Fruit fly (Drosophila melanogaster) whole organism, prepupa: Measurements from ENCODE around the gene Ca-beta.

Source experiments
- Blimp-1 ChIP-seq: fragments of 200-800 bp; sonication (Bioruptor generic); optimal IDR thresholded peaks from 3 replicates; lab custom pipeline; 2017; ENCODE audit warnings: missing biosample characterization, missing genetic modification characterization, mild to moderate bottlenecking, moderate library complexity, missing genetic modification reagents
- CG11294 ChIP-seq: fragments of 200-800 bp; sonication (Bioruptor generic); IDR thresholded peaks from 2 replicates; pipeline ENCODE4 v1.3.6; 2022; ENCODE audit warnings: missing biosample characterization, missing genetic modification characterization
- CG11902 ChIP-seq: fragments of 200-800 bp; sonication (Bioruptor generic); optimal IDR thresholded peaks from 3 replicates; lab custom pipeline; 2016; ENCODE audit warnings: missing biosample characterization, missing genetic modification characterization
- CG15336 ChIP-seq: fragments of 200-800 bp; sonication (Bioruptor generic); IDR thresholded peaks from 2 replicates; pipeline ENCODE4 v1.3.6; 2022; ENCODE audit warnings: missing biosample characterization, missing genetic modification characterization
- CG1621 ChIP-seq: fragments of 200-800 bp; sonication (Bioruptor generic); optimal IDR thresholded peaks from 3 replicates; lab custom pipeline; 2018; ENCODE audit warnings: missing biosample characterization, mild to moderate bottlenecking, missing genetic modification characterization
- CG31627 ChIP-seq: fragments of 200-800 bp; sonication (Bioruptor generic); optimal IDR thresholded peaks from 3 replicates; lab custom pipeline; 2016; ENCODE audit warnings: missing biosample characterization, missing genetic modification characterization
- CG32006 ChIP-seq: fragments of 200-800 bp; sonication (Bioruptor generic); optimal IDR thresholded peaks from 3 replicates; lab custom pipeline; 2017; ENCODE audit warnings: missing biosample characterization, mild to moderate bottlenecking, missing genetic modification characterization
- CG34406 ChIP-seq: fragments of 200-800 bp; sonication (Bioruptor generic); optimal IDR thresholded peaks from 3 replicates; lab custom pipeline; 2016; ENCODE audit warnings: missing biosample characterization, missing genetic modification characterization
- CG3919 ChIP-seq: fragments of 200-800 bp; sonication (Bioruptor generic); optimal IDR thresholded peaks from 3 replicates; lab custom pipeline; 2016; ENCODE audit warnings: missing biosample characterization, missing genetic modification characterization
- CG4318 ChIP-seq: fragments of 200-800 bp; sonication (Bioruptor generic); optimal IDR thresholded peaks from 3 replicates; lab custom pipeline; 2017; ENCODE audit warnings: missing biosample characterization, mild to moderate bottlenecking, missing genetic modification characterization
- CG6163 ChIP-seq: fragments of 200-800 bp; sonication (Bioruptor generic); IDR thresholded peaks from 3 replicates; pipeline ENCODE4 v1.3.6; 2022; ENCODE audit warnings: missing biosample characterization, missing genetic modification characterization
- CG6792 ChIP-seq: fragments of 200-800 bp; sonication (Bioruptor generic); optimal IDR thresholded peaks from 3 replicates; lab custom pipeline; 2016; ENCODE audit warnings: missing biosample characterization, missing genetic modification characterization
- CG6808 ChIP-seq: fragments of 200-800 bp; sonication (Bioruptor generic); optimal IDR thresholded peaks from 3 replicates; lab custom pipeline; 2017; ENCODE audit warnings: missing biosample characterization, missing genetic modification characterization, mild to moderate bottlenecking, moderate library complexity, missing genetic modification reagents
- CG6854 ChIP-seq: fragments of 200-800 bp; sonication (Bioruptor generic); optimal IDR thresholded peaks from 2 replicates; lab custom pipeline; 2017; ENCODE audit warnings: missing biosample characterization, mild to moderate bottlenecking, missing genetic modification characterization
- CG8119 ChIP-seq: fragments of 200-800 bp; sonication (Bioruptor generic); IDR thresholded peaks from 3 replicates; pipeline ENCODE4 v1.3.6; 2022; ENCODE audit warnings: missing biosample characterization, missing genetic modification characterization
- CG9139 ChIP-seq: fragments of 200-800 bp; sonication (Bioruptor generic); optimal IDR thresholded peaks from 3 replicates; lab custom pipeline; 2017; ENCODE audit warnings: missing biosample characterization, mild to moderate bottlenecking, missing genetic modification characterization
- Eip78C ChIP-seq: fragments of 200-800 bp; sonication (Bioruptor generic); peaks from one replicate; lab custom pipeline; 2016; ENCODE audit warnings: missing biosample characterization, missing genetic modification characterization
- Eip93F ChIP-seq: fragments of 200-800 bp; sonication (Bioruptor generic); optimal IDR thresholded peaks from 2 replicates; lab custom pipeline; 2016; ENCODE audit warnings: missing biosample characterization, mild to moderate bottlenecking, missing genetic modification characterization
- Ets21C ChIP-seq: fragments of 200-800 bp; sonication (Bioruptor generic); optimal IDR thresholded peaks from 3 replicates; lab custom pipeline; 2016; ENCODE audit warnings: missing biosample characterization, missing genetic modification characterization
- Ets96B ChIP-seq: fragments of 200-800 bp; optimal IDR thresholded peaks from 2 replicates; lab custom pipeline; 2019; ENCODE audit warnings: missing biosample characterization, mild to moderate bottlenecking, missing genetic modification characterization, moderate library complexity
- Gug ChIP-seq: fragments of 200-800 bp; sonication (Bioruptor generic); IDR thresholded peaks from 2 replicates; pipeline ENCODE4 v1.3.6; 2022; ENCODE audit warnings: missing biosample characterization, missing genetic modification characterization
- Hr39 ChIP-seq: fragments of 200-800 bp; sonication (Bioruptor generic); optimal IDR thresholded peaks from 2 replicates; lab custom pipeline; 2016; ENCODE audit warnings: missing biosample characterization, missing genetic modification characterization
- Hr4 ChIP-seq: fragments of 200-800 bp; sonication (Bioruptor generic); optimal IDR thresholded peaks from 3 replicates; lab custom pipeline; 2016; ENCODE audit warnings: missing biosample characterization, missing genetic modification characterization
- Lpt ChIP-seq: fragments of 200-800 bp; sonication (Bioruptor generic); optimal IDR thresholded peaks from 3 replicates; lab custom pipeline; 2016; ENCODE audit warnings: missing biosample characterization, missing genetic modification characterization
- Met ChIP-seq: fragments of 200-800 bp; sonication (Bioruptor generic); optimal IDR thresholded peaks from 3 replicates; lab custom pipeline; 2016; ENCODE audit warnings: missing biosample characterization, missing genetic modification characterization
- Sox102F ChIP-seq: fragments of 200-800 bp; sonication (Bioruptor generic); optimal IDR thresholded peaks from 2 replicates; lab custom pipeline; 2016; ENCODE audit warnings: missing biosample characterization, mild to moderate bottlenecking, missing genetic modification characterization
- Sox15 ChIP-seq: fragments of 200-800 bp; sonication (Bioruptor generic); optimal IDR thresholded peaks from 3 replicates; lab custom pipeline; 2016; ENCODE audit warnings: missing biosample characterization, missing genetic modification characterization
- achi ChIP-seq: fragments of 200-800 bp; sonication (Bioruptor generic); optimal IDR thresholded peaks from 3 replicates; lab custom pipeline; 2016; ENCODE audit warnings: missing biosample characterization, missing genetic modification characterization
- acj6 ChIP-seq: fragments of 200-800 bp; sonication (Bioruptor generic); optimal IDR thresholded peaks from 3 replicates; lab custom pipeline; 2016; ENCODE audit warnings: missing biosample characterization, missing genetic modification characterization
- cyc ChIP-seq: fragments of 200-800 bp; sonication (Bioruptor generic); optimal IDR thresholded peaks from 3 replicates; lab custom pipeline; 2016; ENCODE audit warnings: missing biosample characterization, missing genetic modification characterization
- dac ChIP-seq: fragments of 200-800 bp; sonication (Bioruptor generic); optimal IDR thresholded peaks from 2 replicates; lab custom pipeline; 2017; ENCODE audit warnings: missing biosample characterization, mild to moderate bottlenecking, missing genetic modification characterization
- dsx ChIP-seq: fragments of 200-800 bp; optimal IDR thresholded peaks from 3 replicates; lab custom pipeline; 2019; ENCODE audit warnings: missing biosample characterization, mild to moderate bottlenecking, missing genetic modification characterization, moderate library complexity; ENCODE audit not compliant: poor library complexity, severe bottlenecking
- esn ChIP-seq: fragments of 200-800 bp; sonication (Bioruptor generic); optimal IDR thresholded peaks from 2 replicates; lab custom pipeline; 2016; ENCODE audit warnings: missing biosample characterization, mild to moderate bottlenecking, missing genetic modification characterization, moderate library complexity
- fd85E ChIP-seq: fragments of 200-800 bp; sonication (Bioruptor generic); optimal IDR thresholded peaks from 3 replicates; lab custom pipeline; 2016; ENCODE audit warnings: missing biosample characterization, missing genetic modification characterization
- fkh ChIP-seq: fragments of 200-800 bp; sonication (Bioruptor generic); optimal IDR thresholded peaks from 3 replicates; lab custom pipeline; 2017; ENCODE audit warnings: missing biosample characterization, mild to moderate bottlenecking, missing genetic modification characterization, moderate library complexity
- lz ChIP-seq: fragments of 200-800 bp; sonication (Bioruptor generic); optimal IDR thresholded peaks from 3 replicates; lab custom pipeline; 2016; ENCODE audit warnings: missing biosample characterization, missing genetic modification characterization
- net ChIP-seq: fragments of 200-800 bp; sonication (Bioruptor generic); optimal IDR thresholded peaks from 3 replicates; lab custom pipeline; 2016; ENCODE audit warnings: missing biosample characterization, missing genetic modification characterization
- pdm3 ChIP-seq: fragments of 200-800 bp; sonication (Bioruptor generic); optimal IDR thresholded peaks from 3 replicates; lab custom pipeline; 2016; ENCODE audit warnings: missing biosample characterization, missing genetic modification characterization
- salr ChIP-seq, 2 experiments: fragments of 200-800 bp; sonication (Bioruptor generic); optimal IDR thresholded peaks; 3 replicates each; lab custom pipeline; 2016 to 2018; ENCODE audit warnings: missing biosample characterization in 2 of 2, missing genetic modification characterization in 2 of 2, mild to moderate bottlenecking in 1 of 2
- ss ChIP-seq, 2 experiments: fragments of 200-800 bp; sonication (Bioruptor generic); optimal IDR thresholded peaks; 2 replicates in 1 of 2; 3 replicates in 1 of 2; lab custom pipeline; 2017 to 2018; ENCODE audit warnings: mild to moderate bottlenecking in 2 of 2, missing biosample characterization in 2 of 2, missing genetic modification characterization in 2 of 2, moderate library complexity in 1 of 2
- vri ChIP-seq: fragments of 200-800 bp; sonication (Bioruptor generic); optimal IDR thresholded peaks from 3 replicates; lab custom pipeline; 2016; ENCODE audit warnings: missing biosample characterization, mild to moderate bottlenecking, missing genetic modification characterization

Ca-beta gene

DNA sequence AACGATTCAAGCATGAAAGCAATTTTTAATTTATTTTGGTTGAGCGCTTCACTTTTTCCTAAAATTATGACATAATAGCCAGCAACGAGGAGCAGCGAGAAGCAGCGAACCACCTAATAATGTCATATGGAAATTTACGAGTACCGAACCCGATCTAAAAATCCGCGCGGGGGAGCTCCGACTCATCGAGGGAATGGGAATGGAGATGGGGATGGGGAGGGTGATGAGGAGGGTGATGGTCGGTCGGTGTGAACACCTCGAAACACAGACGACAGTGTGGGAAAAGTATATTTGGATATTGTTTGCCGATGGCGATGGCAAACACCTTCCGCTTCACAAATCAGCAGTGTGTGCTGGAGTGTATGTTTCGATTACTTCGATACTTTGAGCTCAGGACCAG is 24.7 kb upstream of the Ca-beta start:
- TF ChIP-seq CG6854 (GFP tag; lab: Kevin White, UChicago) (no peak), dac (no peak), cyc (GFP tag; lab: Kevin White, UChicago) (no peak), CG8119 (GFP tag; lab: Robert Waterston, UW) (no peak), CG6792 (GFP tag; lab: Kevin White, UChicago) (no peak), CG3919 (GFP tag; lab: Kevin White, UChicago) (no peak), Blimp-1 (GFP tag; lab: Kevin White, UChicago) (no peak), Lpt (GFP tag; lab: Kevin White, UChicago) (no peak), fd85E (GFP tag; lab: Kevin White, UChicago) (no peak), CG4318 (GFP tag; lab: Kevin White, UChicago) (no peak), CG32006 (GFP tag; lab: Kevin White, UChicago) (no peak), Met (no peak), net (GFP tag; lab: Kevin White, UChicago) (no peak), vri (GFP tag; lab: Kevin White, UChicago) (no peak)

DNA sequence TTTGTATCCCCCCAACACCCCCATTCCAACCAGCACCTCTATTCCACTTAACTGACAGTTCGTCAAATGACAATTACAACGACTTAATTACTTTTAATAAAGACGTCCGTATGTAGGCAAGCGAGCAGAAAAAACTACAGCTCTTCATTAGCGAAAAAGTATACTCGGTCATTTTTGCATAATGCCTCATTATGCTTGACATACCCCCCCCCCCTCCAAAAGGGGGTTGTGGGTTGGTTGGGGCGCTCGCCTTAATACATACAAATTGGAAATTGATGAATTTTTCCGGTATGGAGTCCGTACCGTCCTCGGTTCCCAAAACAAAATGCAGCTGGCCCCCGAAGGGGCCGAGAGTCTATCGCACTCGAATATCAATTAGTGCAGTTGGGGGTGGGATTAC is 23.9 kb upstream of the Ca-beta start:
- TF ChIP-seq lz (GFP tag; lab: Kevin White, UChicago), result no peak
- TF ChIP-seq acj6 (GFP tag; lab: Kevin White, UChicago), result no peak
- TF ChIP-seq esn, result no peak
- no peak for TF ChIP-seq CG6808 (GFP tag; lab: Kevin White, UChicago)
- TF ChIP-seq Sox102F (GFP tag; lab: Kevin White, UChicago), result no peak
- no peak for TF ChIP-seq Hr39
- TF ChIP-seq fkh (GFP tag; lab: Kevin White, UChicago), result no peak
- no peak for TF ChIP-seq CG6163
- no peak for TF ChIP-seq pdm3

dm6 chr2L:11226035-11226434 is 22.7 kb upstream of the Ca-beta start:
- TF ChIP-seq salr (GFP tag; optimal IDR thresholded peaks at IDR 0.05; lab: Kevin White, UChicago) (no peak), CG9139 (GFP tag; lab: Kevin White, UChicago) (no peak), CG1621 (tag; lab: Kevin White, UChicago) (no peak), CG34406 (GFP tag; lab: Kevin White, UChicago) (no peak), Eip93F (GFP tag; lab: Kevin White, UChicago) (no peak), Blimp-1 (GFP tag; lab: Kevin White, UChicago) (no peak), CG11902 (GFP tag; lab: Kevin White, UChicago) (no peak), CG11294 (GFP tag; lab: Robert Waterston, UW) (no peak), Met (no peak), Sox102F (GFP tag; lab: Kevin White, UChicago) (no peak), Ets21C (no peak), lz (GFP tag; lab: Kevin White, UChicago) (no peak), pdm3 (no peak), achi (GFP tag; lab: Kevin White, UChicago) (no peak), vri (GFP tag; lab: Kevin White, UChicago) (no peak), dsx (GFP tag; lab: Kevin White, UChicago) (no peak), Sox15 (GFP tag; lab: Kevin White, UChicago) (no peak), CG15336 (GFP tag; lab: Robert Waterston, UW) (no peak), ss (GFP tag; optimal IDR thresholded peaks at IDR 0.05; lab: Kevin White, UChicago) (no peak)

DNA sequence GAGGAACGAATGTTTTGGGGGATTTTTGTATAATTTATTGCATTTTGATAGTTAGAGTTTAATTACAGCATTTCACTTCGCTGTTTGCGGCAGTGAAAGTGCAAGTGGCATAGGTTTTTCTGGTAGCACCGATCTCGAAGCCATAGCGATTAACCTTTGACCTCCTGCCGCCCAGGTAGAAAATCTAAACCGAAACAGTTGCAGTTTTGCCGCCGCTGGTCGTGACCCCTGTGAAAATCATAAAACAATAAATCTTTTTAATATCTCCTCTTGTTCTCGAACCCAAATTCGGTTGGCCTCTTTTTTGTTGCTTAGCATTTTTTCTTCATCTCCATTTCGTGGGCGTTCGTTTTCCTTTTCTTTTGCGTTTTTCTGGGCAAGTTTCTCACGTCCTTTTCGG is 21.1 kb upstream of the Ca-beta start:
- TF ChIP-seq net (GFP tag; lab: Kevin White, UChicago) (no peak), salr (GFP tag; optimal IDR thresholded peaks at IDR 0.05; lab: Kevin White, UChicago) (no peak), CG3919 (GFP tag; lab: Kevin White, UChicago) (no peak), Hr4 (GFP tag; lab: Kevin White, UChicago) (no peak), pdm3 (no peak), Met (no peak), Gug (GFP tag; lab: Robert Waterston, UW) (no peak), Eip93F (GFP tag; lab: Kevin White, UChicago) (no peak), lz (GFP tag; lab: Kevin White, UChicago) (no peak), Sox102F (GFP tag; lab: Kevin White, UChicago) (no peak), CG6854 (GFP tag; lab: Kevin White, UChicago) (no peak), acj6 (GFP tag; lab: Kevin White, UChicago) (no peak), CG31627 (GFP tag; lab: Kevin White, UChicago) (no peak), Eip78C (GFP tag; lab: Kevin White, UChicago) (no peak), CG32006 (GFP tag; lab: Kevin White, UChicago) (no peak), ss (GFP tag; optimal IDR thresholded peaks at IDR 0.05; lab: Kevin White, UChicago) (no peak), Ets96B (no peak)
- TF ChIP-seq, all 60 proteins: peak for 0
